Fruit fly (Drosophila melanogaster) whole organism, prepupa: ENCODE results near the gene CG6340.

Experiments
- CG10631 ChIP-seq: fragments of 200-800 bp; sonication (Bioruptor generic); optimal IDR thresholded peaks from 2 replicates; lab custom pipeline; 2016; ENCODE audit warnings: missing biosample characterization, missing genetic modification characterization
- CG11294 ChIP-seq: fragments of 200-800 bp; sonication (Bioruptor generic); IDR thresholded peaks from 2 replicates; pipeline ENCODE4 v1.3.6; 2022; ENCODE audit warnings: missing biosample characterization, missing genetic modification characterization
- CG15336 ChIP-seq: fragments of 200-800 bp; sonication (Bioruptor generic); IDR thresholded peaks from 2 replicates; pipeline ENCODE4 v1.3.6; 2022; ENCODE audit warnings: missing biosample characterization, missing genetic modification characterization
- CG3919 ChIP-seq: fragments of 200-800 bp; sonication (Bioruptor generic); optimal IDR thresholded peaks from 3 replicates; lab custom pipeline; 2016; ENCODE audit warnings: missing biosample characterization, missing genetic modification characterization
- CG4318 ChIP-seq: fragments of 200-800 bp; sonication (Bioruptor generic); optimal IDR thresholded peaks from 3 replicates; lab custom pipeline; 2017; ENCODE audit warnings: missing biosample characterization, mild to moderate bottlenecking, missing genetic modification characterization
- Hr38 ChIP-seq: sonication (Bioruptor generic); optimal IDR thresholded peaks from 2 replicates; lab custom pipeline; 2016; ENCODE audit warnings: missing biosample characterization, missing genetic modification characterization
- OdsH ChIP-seq: fragments of 200-800 bp; sonication (Bioruptor generic); optimal IDR thresholded peaks from 3 replicates; lab custom pipeline; 2016; ENCODE audit warnings: missing biosample characterization, missing genetic modification characterization
- Sox102F ChIP-seq: fragments of 200-800 bp; sonication (Bioruptor generic); optimal IDR thresholded peaks from 2 replicates; lab custom pipeline; 2016; ENCODE audit warnings: missing biosample characterization, mild to moderate bottlenecking, missing genetic modification characterization
- Sox15 ChIP-seq: fragments of 200-800 bp; sonication (Bioruptor generic); optimal IDR thresholded peaks from 3 replicates; lab custom pipeline; 2016; ENCODE audit warnings: missing biosample characterization, missing genetic modification characterization
- dac ChIP-seq: fragments of 200-800 bp; sonication (Bioruptor generic); optimal IDR thresholded peaks from 2 replicates; lab custom pipeline; 2017; ENCODE audit warnings: missing biosample characterization, mild to moderate bottlenecking, missing genetic modification characterization
- esn ChIP-seq: fragments of 200-800 bp; sonication (Bioruptor generic); optimal IDR thresholded peaks from 2 replicates; lab custom pipeline; 2016; ENCODE audit warnings: missing biosample characterization, mild to moderate bottlenecking, missing genetic modification characterization, moderate library complexity
- lz ChIP-seq: fragments of 200-800 bp; sonication (Bioruptor generic); optimal IDR thresholded peaks from 3 replicates; lab custom pipeline; 2016; ENCODE audit warnings: missing biosample characterization, missing genetic modification characterization
- pdm3 ChIP-seq: fragments of 200-800 bp; sonication (Bioruptor generic); optimal IDR thresholded peaks from 3 replicates; lab custom pipeline; 2016; ENCODE audit warnings: missing biosample characterization, missing genetic modification characterization
- topi ChIP-seq: fragments of 200-800 bp; sonication (Bioruptor generic); optimal IDR thresholded peaks from 3 replicates; lab custom pipeline; 2016; ENCODE audit warnings: missing biosample characterization, missing genetic modification characterization

dm6 chrX:15443502-15443901 is 38.7 kb upstream of the CG6340 start:
- TF ChIP-seq CG10631 (GFP tag; lab: Kevin White, UChicago): no peak
- TF ChIP-seq CG15336: no peak
- TF ChIP-seq Hr38 (GFP tag; lab: Kevin White, UChicago): no peak
- TF ChIP-seq CG3919 (GFP tag; lab: Kevin White, UChicago): no peak
- TF ChIP-seq OdsH (GFP tag; lab: Kevin White, UChicago): no peak
- no peak for TF ChIP-seq Sox15
- no peak for TF ChIP-seq Sox102F (GFP tag; lab: Kevin White, UChicago)
- TF ChIP-seq lz: no peak
- TF ChIP-seq topi (GFP tag; lab: Kevin White, UChicago): no peak
- TF ChIP-seq CG4318 (GFP tag; lab: Kevin White, UChicago): no peak
- no peak for TF ChIP-seq pdm3 (GFP tag; lab: Kevin White, UChicago)
- no peak for TF ChIP-seq dac
- TF ChIP-seq esn (GFP tag; lab: Kevin White, UChicago): no peak
- no peak for TF ChIP-seq CG11294
